Fruit fly (Drosophila melanogaster) whole organism, embryonic: ENCODE results near the gene Mst85C.

Experiments
- BtbVII ChIP-seq: fragments of 200-800 bp; sonication (Bioruptor generic); optimal IDR thresholded peaks from 3 replicates; lab custom pipeline; 2017; ENCODE audit warnings: missing biosample characterization, mild to moderate bottlenecking, missing genetic modification characterization
- CG10267 ChIP-seq: fragments of 200-800 bp; sonication (Bioruptor generic); optimal IDR thresholded peaks from 2 replicates; lab custom pipeline; 2018; ENCODE audit warnings: missing biosample characterization, mild to moderate bottlenecking, missing genetic modification characterization, moderate library complexity
- CG10274 ChIP-seq: fragments of 200-800 bp; sonication (Bioruptor generic); optimal IDR thresholded peaks from 3 replicates; lab custom pipeline; 2017; ENCODE audit warnings: missing biosample characterization, mild to moderate bottlenecking, missing genetic modification characterization
- CG10321 ChIP-seq: fragments of 200-800 bp; sonication (Bioruptor generic); IDR thresholded peaks from 2 replicates; pipeline ENCODE4 v1.3.6; 2022; ENCODE audit warnings: missing biosample characterization, missing genetic modification characterization
- CG10979 ChIP-seq: fragments of 200-800 bp; sonication (Bioruptor generic); optimal IDR thresholded peaks from 2 replicates; lab custom pipeline; 2018; ENCODE audit warnings: missing biosample characterization, mild to moderate bottlenecking, missing genetic modification characterization, moderate library complexity
- CG11247 ChIP-seq: fragments of 200-800 bp; sonication (Bioruptor generic); IDR thresholded peaks from 2 replicates; pipeline ENCODE4 v1.3.6; 2022; ENCODE audit warnings: missing biosample characterization, missing genetic modification characterization
- CG11504 ChIP-seq: fragments of 200-800 bp; sonication (Bioruptor generic); optimal IDR thresholded peaks from 3 replicates; lab custom pipeline; 2019; ENCODE audit warnings: missing biosample characterization, mild to moderate bottlenecking, missing genetic modification characterization, moderate library complexity
- CG14050 ChIP-seq: fragments of 200-800 bp; sonication (Bioruptor generic); IDR thresholded peaks from 3 replicates; pipeline ENCODE4 v1.3.6; 2022; ENCODE audit warnings: missing biosample characterization, missing genetic modification characterization
- CG15073 ChIP-seq: fragments of 200-800 bp; sonication (Bioruptor generic); optimal IDR thresholded peaks from 2 replicates; lab custom pipeline; 2016; ENCODE audit warnings: missing biosample characterization, missing genetic modification characterization
- CG1602 ChIP-seq: fragments of 200-800 bp; sonication (Bioruptor generic); optimal IDR thresholded peaks from 3 replicates; lab custom pipeline; 2016; ENCODE audit warnings: missing biosample characterization, missing genetic modification characterization
- CG3065 ChIP-seq: fragments of 200-800 bp; sonication (Bioruptor generic); optimal IDR thresholded peaks from 2 replicates; lab custom pipeline; 2016; ENCODE audit warnings: missing biosample characterization, missing genetic modification characterization
- CG3407 ChIP-seq: fragments of 200-800 bp; sonication (Bioruptor generic); optimal IDR thresholded peaks from 2 replicates; lab custom pipeline; 2018; ENCODE audit warnings: missing biosample characterization, mild to moderate bottlenecking, missing genetic modification characterization
- CG3995 ChIP-seq: fragments of 200-800 bp; sonication (Bioruptor generic); optimal IDR thresholded peaks from 3 replicates; lab custom pipeline; 2016; ENCODE audit warnings: missing biosample characterization, missing genetic modification characterization
- CG4707 ChIP-seq: fragments of 200-800 bp; sonication (Bioruptor generic); optimal IDR thresholded peaks from 2 replicates; lab custom pipeline; 2018; ENCODE audit warnings: missing biosample characterization, mild to moderate bottlenecking, missing genetic modification characterization, moderate library complexity
- CG5245 ChIP-seq: fragments of 200-800 bp; sonication (Bioruptor generic); optimal IDR thresholded peaks from 3 replicates; lab custom pipeline; 2016; ENCODE audit warnings: missing biosample characterization, missing genetic modification characterization
- CG6689 ChIP-seq: fragments of 200-800 bp; sonication (Bioruptor generic); IDR thresholded peaks from 2 replicates; pipeline ENCODE4 v1.3.6; 2022; ENCODE audit warnings: missing biosample characterization, missing genetic modification characterization
- CG7556 ChIP-seq: fragments of 200-800 bp; sonication (Bioruptor generic); optimal IDR thresholded peaks from 2 replicates; lab custom pipeline; 2017; ENCODE audit warnings: missing biosample characterization, mild to moderate bottlenecking, missing genetic modification characterization
- CG8359 ChIP-seq: fragments of 200-800 bp; sonication (Bioruptor generic); optimal IDR thresholded peaks from 2 replicates; lab custom pipeline; 2017; ENCODE audit warnings: missing biosample characterization, mild to moderate bottlenecking, missing genetic modification characterization, borderline replicate concordance
- CG8944 ChIP-seq: fragments of 200-800 bp; sonication (Bioruptor generic); optimal IDR thresholded peaks from 3 replicates; lab custom pipeline; 2016; ENCODE audit warnings: missing biosample characterization, missing genetic modification characterization
- D19B ChIP-seq: fragments of 200-800 bp; sonication (Bioruptor generic); optimal IDR thresholded peaks from 2 replicates; lab custom pipeline; 2017; ENCODE audit warnings: missing biosample characterization, mild to moderate bottlenecking, missing genetic modification characterization
- Deaf1 ChIP-seq: fragments of 200-800 bp; optimal IDR thresholded peaks from 3 replicates; lab custom pipeline; 2019; ENCODE audit warnings: missing biosample characterization, mild to moderate bottlenecking, missing genetic modification characterization, moderate library complexity
- Drgx ChIP-seq: fragments of 200-800 bp; sonication (Bioruptor generic); IDR thresholded peaks from 2 replicates; pipeline ENCODE4 v1.3.6; 2022; ENCODE audit warnings: missing biosample characterization, missing genetic modification characterization
- Eip74EF ChIP-seq, 2 experiments: fragments of 200-800 bp in 1 of 2; fragments of >200 bp in 1 of 2; sonication (Bioruptor generic) in 1 of 2; optimal IDR thresholded peaks; 2 replicates each; lab custom pipeline; 2017 to 2019; ENCODE audit warnings: missing biosample characterization in 2 of 2, missing genetic modification characterization in 2 of 2, mild to moderate bottlenecking in 1 of 2, moderate library complexity in 1 of 2
- Hmr ChIP-seq: fragments of 200-800 bp; sonication (Bioruptor generic); optimal IDR thresholded peaks from 3 replicates; lab custom pipeline; 2017; ENCODE audit warnings: mild to moderate bottlenecking, missing biosample characterization, missing genetic modification reagents, missing genetic modification characterization
- Hr3 ChIP-seq: fragments of 200-800 bp; sonication (Bioruptor generic); optimal IDR thresholded peaks from 3 replicates; lab custom pipeline; 2016; ENCODE audit warnings: missing biosample characterization, missing genetic modification characterization
- Kr ChIP-seq: fragments of 200-800 bp; sonication (Bioruptor generic); optimal IDR thresholded peaks from 2 replicates; lab custom pipeline; 2017; ENCODE audit warnings: missing biosample characterization, mild to moderate bottlenecking, missing genetic modification characterization
- Lim3 ChIP-seq: fragments of 200-800 bp; sonication (Bioruptor generic); IDR thresholded peaks from 2 replicates; pipeline ENCODE4 v1.3.6; 2022; ENCODE audit warnings: missing biosample characterization, missing genetic modification characterization
- Lpt ChIP-seq: fragments of >200 bp; optimal IDR thresholded peaks from 2 replicates; lab custom pipeline; 2018; ENCODE audit warnings: missing biosample characterization, missing genetic modification characterization
- MESR4 ChIP-seq: fragments of 200-800 bp; sonication (Bioruptor generic); optimal IDR thresholded peaks from 2 replicates; lab custom pipeline; 2018; ENCODE audit warnings: missing biosample characterization, mild to moderate bottlenecking, missing genetic modification characterization, moderate library complexity
- Ptx1 ChIP-seq: fragments of 200-800 bp; sonication (Bioruptor generic); IDR thresholded peaks from 2 replicates; pipeline ENCODE4 v1.3.6; 2022; ENCODE audit warnings: missing biosample characterization, missing genetic modification characterization
- Rfx ChIP-seq: fragments of 200-800 bp; sonication (Bioruptor generic); IDR thresholded peaks from 2 replicates; pipeline ENCODE4 v1.3.6; 2022; ENCODE audit warnings: missing biosample characterization, missing genetic modification characterization
- Six4 ChIP-seq: fragments of 200-800 bp; sonication (Bioruptor generic); optimal IDR thresholded peaks from 2 replicates; lab custom pipeline; 2016; ENCODE audit warnings: missing biosample characterization, missing genetic modification characterization
- Spps ChIP-seq: fragments of 200-800 bp; sonication (Bioruptor generic); optimal IDR thresholded peaks from 2 replicates; lab custom pipeline; 2018; ENCODE audit warnings: missing biosample characterization, mild to moderate bottlenecking, missing genetic modification characterization
- Xrp1 ChIP-seq: fragments of 200-800 bp; sonication (Bioruptor generic); IDR thresholded peaks from 2 replicates; pipeline ENCODE4 v1.3.6; 2022; ENCODE audit warnings: missing biosample characterization, missing genetic modification characterization
- ara ChIP-seq: fragments of 200-800 bp; sonication (Bioruptor generic); IDR thresholded peaks from 2 replicates; pipeline ENCODE4 v1.3.6; 2022; ENCODE audit warnings: missing biosample characterization, missing genetic modification characterization
- caup ChIP-seq: fragments of 200-800 bp; sonication (Bioruptor generic); optimal IDR thresholded peaks from 3 replicates; lab custom pipeline; 2017; ENCODE audit warnings: missing biosample characterization, mild to moderate bottlenecking, missing genetic modification characterization, moderate library complexity; ENCODE audit not compliant: severe bottlenecking
- dmrt11E ChIP-seq: fragments of 200-800 bp; sonication (Bioruptor generic); optimal IDR thresholded peaks from 3 replicates; lab custom pipeline; 2018; ENCODE audit warnings: missing biosample characterization, mild to moderate bottlenecking, missing genetic modification characterization, moderate library complexity
- dpn ChIP-seq, 2 experiments: fragments of 200-800 bp; sonication (Bioruptor generic); optimal IDR thresholded peaks; 3 replicates each; lab custom pipeline; 2016; ENCODE audit warnings: missing biosample characterization in 2 of 2, missing genetic modification characterization in 2 of 2
- eve ChIP-seq, 2 experiments: fragments of >200 bp; optimal IDR thresholded peaks; 2 replicates each; lab custom pipeline; 2017; ENCODE audit warnings: missing biosample characterization in 2 of 2, missing genetic modification characterization in 2 of 2
- gfzf ChIP-seq: fragments of 200-800 bp; sonication (Bioruptor generic); optimal IDR thresholded peaks from 2 replicates; lab custom pipeline; 2016; ENCODE audit warnings: missing biosample characterization, mild to moderate bottlenecking, missing genetic modification characterization, moderate library complexity
- kah ChIP-seq: fragments of 200-800 bp; sonication (Bioruptor generic); optimal IDR thresholded peaks from 2 replicates; lab custom pipeline; 2018; ENCODE audit warnings: missing biosample characterization, mild to moderate bottlenecking, missing genetic modification characterization
- lbe ChIP-seq: fragments of 200-800 bp; sonication (Bioruptor generic); optimal IDR thresholded peaks from 2 replicates; lab custom pipeline; 2016; ENCODE audit warnings: missing biosample characterization, mild to moderate bottlenecking, missing genetic modification characterization
- pan ChIP-seq, 4 experiments: fragments of >200 bp in 3 of 4; fragments of 200-800 bp in 1 of 4; sonication (Bioruptor generic) in 1 of 4; optimal IDR thresholded peaks in 3 of 4; IDR thresholded peaks in 1 of 4; 2 replicates each; pipeline versions ENCODE4 v1.3.6 to Lab custom; 2017 to 2022; ENCODE audit warnings: missing biosample characterization in 2 of 4, missing genetic modification characterization in 2 of 4, mixed read lengths in 1 of 4
- pnt ChIP-seq: fragments of 200-800 bp; sonication (Bioruptor generic); optimal IDR thresholded peaks from 3 replicates; lab custom pipeline; 2016; ENCODE audit warnings: missing biosample characterization, missing genetic modification characterization
- so ChIP-seq: fragments of 200-800 bp; sonication (Bioruptor generic); IDR thresholded peaks from 3 replicates; pipeline ENCODE4 v1.3.6; 2022; ENCODE audit warnings: missing biosample characterization, missing genetic modification characterization
- ssp ChIP-seq: fragments of 200-800 bp; sonication (Bioruptor generic); IDR thresholded peaks from 2 replicates; pipeline ENCODE4 v1.3.6; 2022; ENCODE audit warnings: missing biosample characterization, missing genetic modification characterization
- sug ChIP-seq: fragments of 200-800 bp; optimal IDR thresholded peaks from 2 replicates; lab custom pipeline; 2019; ENCODE audit warnings: missing biosample characterization, mild to moderate bottlenecking, missing genetic modification characterization, moderate library complexity
- tx ChIP-seq: fragments of 200-800 bp; sonication (Bioruptor generic); optimal IDR thresholded peaks from 2 replicates; lab custom pipeline; 2016; ENCODE audit warnings: missing biosample characterization, missing genetic modification characterization
- unc-4 ChIP-seq: fragments of 200-800 bp; sonication (Bioruptor generic); IDR thresholded peaks from 2 replicates; pipeline ENCODE4 v1.3.6; 2022; ENCODE audit warnings: missing biosample characterization, missing genetic modification characterization; ENCODE audit not compliant: partially characterized antibody
- zen ChIP-seq: fragments of 200-800 bp; sonication (Bioruptor generic); optimal IDR thresholded peaks from 3 replicates; lab custom pipeline; 2018; ENCODE audit warnings: missing biosample characterization, mild to moderate bottlenecking, missing genetic modification characterization, moderate library complexity

The Mst85C gene

dm6 chr3R:9050519-9051119, 2.2 kb downstream of the Mst85C start, which contains the start of gene Nmdmc (continued):
- TF ChIP-seq Drgx (no peak), Deaf1 (tag; lab: Kevin White, UChicago) (no peak), D19B (GFP tag; lab: Kevin White, UChicago) (no peak), CG8359 (no peak), CG3995 (GFP tag; lab: Kevin White, UChicago) (no peak), kah (no peak), pnt (no peak), Spps (no peak), Six4 (GFP tag; lab: Kevin White, UChicago) (no peak), BtbVII (GFP tag; lab: Kevin White, UChicago) (no peak), CG7556 (GFP tag; lab: Kevin White, UChicago) (no peak), CG15073 (GFP tag; lab: Kevin White, UChicago) (no peak), CG8944 (GFP tag; lab: Kevin White, UChicago) (no peak), lbe (GFP tag; lab: Kevin White, UChicago) (peak; percentile 29), dpn (GFP tag; optimal IDR thresholded peaks at IDR 0.05; lab: Kevin White, UChicago) (no peak), CG3407 (no peak), CG11247 (no peak), ssp (no peak), CG14050 (GFP tag; lab: Robert Waterston, UW) (no peak), pan (optimal IDR thresholded peaks at IDR 0.05; lab: Kevin White, UChicago) (no peak), pan (GFP tag; optimal IDR thresholded peaks at IDR 0.05 in 1 of 2, IDR thresholded peaks at IDR 0.05 in 1 of 2) (no peak), CG1602 (GFP tag; lab: Kevin White, UChicago) (no peak), ara (GFP tag; lab: Robert Waterston, UW) (no peak), Lim3 (GFP tag; lab: Robert Waterston, UW) (no peak), sug (peak; percentile 38), Lpt (GFP tag; lab: Kevin White, UChicago) (no peak), CG10321 (GFP tag; lab: Robert Waterston, UW) (no peak), Hr3 (GFP tag; lab: Kevin White, UChicago) (no peak), CG6689 (GFP tag; lab: Robert Waterston, UW) (no peak), tx (GFP tag; lab: Kevin White, UChicago) (no peak), caup (GFP tag; lab: Kevin White, UChicago) (no peak), CG4707 (GFP tag; lab: Kevin White, UChicago) (no peak), unc-4 (GFP tag; lab: Robert Waterston, UW) (no peak), Hmr (GFP tag; lab: Kevin White, UChicago) (no peak), CG10274 (GFP tag; lab: Kevin White, UChicago) (no peak), Eip74EF (GFP tag; optimal IDR thresholded peaks at IDR 0.05; lab: Kevin White, UChicago) (no peak), Xrp1 (GFP tag; lab: Robert Waterston, UW) (no peak), MESR4 (GFP tag; lab: Kevin White, UChicago) (peak; percentile 80), Rfx (GFP tag; lab: Robert Waterston, UW) (no peak), CG3065 (GFP tag; lab: Kevin White, UChicago) (no peak), zen (tag; lab: Kevin White, UChicago) (peak; percentile 8), Ptx1 (no peak), CG10979 (tag; lab: Kevin White, UChicago) (no peak), gfzf (GFP tag; lab: Kevin White, UChicago) (peak; percentile 95), so (GFP tag; lab: Robert Waterston, UW) (no peak), CG5245 (GFP tag; lab: Kevin White, UChicago) (no peak), Kr (peak; percentile 1), CG10267 (tag; lab: Kevin White, UChicago) (peak; percentile 55), eve (GFP tag; optimal IDR thresholded peaks at IDR 0.05; lab: Kevin White, UChicago) (no peak), CG11504 (tag; lab: Kevin White, UChicago) (no peak), dmrt11E (tag; lab: Kevin White, UChicago) (no peak)
